Fruit fly (Drosophila melanogaster) whole organism, embryonic: Measurements from ENCODE around the gene CG9130.

ENCODE experiments used
- Abd-B ChIP-seq: fragments of 200-800 bp; sonication (Bioruptor generic); optimal IDR thresholded peaks from 2 replicates; lab custom pipeline; 2018; ENCODE audit warnings: missing biosample characterization, mild to moderate bottlenecking, missing genetic modification characterization, moderate library complexity
- B-H2 ChIP-seq: fragments of 200-800 bp; sonication (Bioruptor generic); optimal IDR thresholded peaks from 2 replicates; lab custom pipeline; 2018; ENCODE audit warnings: missing biosample characterization, mild to moderate bottlenecking, missing genetic modification characterization
- CG10147 ChIP-seq: fragments of 200-800 bp; sonication (Bioruptor generic); optimal IDR thresholded peaks from 2 replicates; lab custom pipeline; 2019; ENCODE audit warnings: missing biosample characterization, mild to moderate bottlenecking, missing genetic modification characterization, moderate library complexity
- CG10366 ChIP-seq: fragments of 200-800 bp; sonication (Bioruptor generic); IDR thresholded peaks from 2 replicates; pipeline ENCODE4 v1.3.6; 2022; ENCODE audit warnings: missing biosample characterization, missing genetic modification characterization
- CG11093 ChIP-seq: fragments of 200-800 bp; sonication (Bioruptor generic); IDR thresholded peaks from 3 replicates; pipeline ENCODE4 v1.3.6; 2022; ENCODE audit warnings: missing biosample characterization, missing genetic modification characterization
- CG12155 ChIP-seq: fragments of 200-800 bp; sonication (Bioruptor generic); optimal IDR thresholded peaks from 3 replicates; lab custom pipeline; 2016; ENCODE audit warnings: missing biosample characterization, missing genetic modification characterization
- CG12299 ChIP-seq: fragments of 200-800 bp; sonication (Bioruptor generic); optimal IDR thresholded peaks from 2 replicates; lab custom pipeline; 2018; ENCODE audit warnings: missing biosample characterization, mild to moderate bottlenecking, missing genetic modification characterization
- CG12659 ChIP-seq: fragments of 200-800 bp; sonication (Bioruptor generic); optimal IDR thresholded peaks from 3 replicates; lab custom pipeline; 2017; ENCODE audit warnings: mild to moderate bottlenecking, missing biosample characterization, missing genetic modification reagents, missing genetic modification characterization
- CG13287 ChIP-seq: fragments of 200-800 bp; sonication (Bioruptor generic); IDR thresholded peaks from 2 replicates; pipeline ENCODE4 v1.3.6; 2022; ENCODE audit warnings: missing biosample characterization, missing genetic modification characterization; ENCODE audit not compliant: partially characterized antibody
- CG14710 ChIP-seq: fragments of 200-800 bp; sonication (Bioruptor generic); optimal IDR thresholded peaks from 3 replicates; lab custom pipeline; 2019; ENCODE audit warnings: missing biosample characterization, mild to moderate bottlenecking, missing genetic modification characterization, moderate library complexity
- CG17568 ChIP-seq: fragments of 200-800 bp; sonication (Bioruptor generic); optimal IDR thresholded peaks from 2 replicates; lab custom pipeline; 2018; ENCODE audit warnings: missing biosample characterization, mild to moderate bottlenecking, missing genetic modification characterization, moderate library complexity
- CG1792 ChIP-seq: fragments of 200-800 bp; sonication (Bioruptor generic); optimal IDR thresholded peaks from 2 replicates; lab custom pipeline; 2016; ENCODE audit warnings: missing biosample characterization, missing genetic modification characterization
- CG18764 ChIP-seq: fragments of 200-800 bp; sonication (Bioruptor generic); optimal IDR thresholded peaks from 3 replicates; lab custom pipeline; 2016; ENCODE audit warnings: missing biosample characterization, missing genetic modification characterization
- CG2116 ChIP-seq: fragments of 200-800 bp; sonication (Bioruptor generic); optimal IDR thresholded peaks from 3 replicates; lab custom pipeline; 2018; ENCODE audit warnings: missing biosample characterization, mild to moderate bottlenecking, missing genetic modification characterization
- CG3281 ChIP-seq: fragments of 200-800 bp; sonication (Bioruptor generic); optimal IDR thresholded peaks from 3 replicates; lab custom pipeline; 2017; ENCODE audit warnings: missing biosample characterization, mild to moderate bottlenecking, missing genetic modification characterization
- CG33213 ChIP-seq: fragments of 200-800 bp; sonication (Bioruptor generic); optimal IDR thresholded peaks from 3 replicates; lab custom pipeline; 2016; ENCODE audit warnings: missing biosample characterization, missing genetic modification characterization
- CG3995 ChIP-seq: fragments of 200-800 bp; sonication (Bioruptor generic); optimal IDR thresholded peaks from 3 replicates; lab custom pipeline; 2016; ENCODE audit warnings: missing biosample characterization, missing genetic modification characterization
- CG4617 ChIP-seq: fragments of 200-800 bp; sonication (Bioruptor generic); optimal IDR thresholded peaks from 3 replicates; lab custom pipeline; 2016; ENCODE audit warnings: missing biosample characterization, missing genetic modification characterization, borderline replicate concordance
- CG7372 ChIP-seq: fragments of 200-800 bp; sonication (Bioruptor generic); IDR thresholded peaks from 2 replicates; pipeline ENCODE4 v1.3.6; 2022; ENCODE audit warnings: missing biosample characterization, missing genetic modification characterization
- CG7786 ChIP-seq: fragments of 200-800 bp; sonication (Bioruptor generic); optimal IDR thresholded peaks from 2 replicates; lab custom pipeline; 2016; ENCODE audit warnings: missing biosample characterization, missing genetic modification characterization
- CG7987 ChIP-seq: fragments of 200-800 bp; sonication (Bioruptor generic); optimal IDR thresholded peaks from 2 replicates; lab custom pipeline; 2018; ENCODE audit warnings: missing biosample characterization, mild to moderate bottlenecking, missing genetic modification characterization, moderate library complexity
- CG8290 ChIP-seq, 3 experiments: fragments of 200-800 bp; sonication (Bioruptor generic); optimal IDR thresholded peaks; 2 replicates each; lab custom pipeline; 2016 to 2019; ENCODE audit warnings: missing biosample characterization in 3 of 3, missing genetic modification characterization in 3 of 3, mild to moderate bottlenecking in 2 of 3, moderate library complexity in 1 of 3
- CG8924 ChIP-seq: fragments of 200-800 bp; optimal IDR thresholded peaks from 3 replicates; lab custom pipeline; 2019; ENCODE audit warnings: missing biosample characterization, mild to moderate bottlenecking, missing genetic modification characterization, moderate library complexity
- Chrac-16 ChIP-seq: fragments of 200-800 bp; sonication (Bioruptor generic); optimal IDR thresholded peaks from 3 replicates; lab custom pipeline; 2016; ENCODE audit warnings: missing biosample characterization, missing genetic modification characterization
- CrebB ChIP-seq: fragments of 200-800 bp; sonication (Bioruptor generic); optimal IDR thresholded peaks from 3 replicates; lab custom pipeline; 2018; ENCODE audit warnings: missing biosample characterization, mild to moderate bottlenecking, missing genetic modification characterization
- Doc3 ChIP-seq: fragments of 200-800 bp; sonication (Bioruptor generic); IDR thresholded peaks from 3 replicates; pipeline ENCODE4 v1.3.6; 2022; ENCODE audit warnings: missing biosample characterization, missing genetic modification characterization; ENCODE audit not compliant: partially characterized antibody
- Gug ChIP-seq: fragments of 200-800 bp; sonication (Bioruptor generic); IDR thresholded peaks from 4 replicates; pipeline ENCODE4 v1.3.6; 2022; ENCODE audit warnings: missing biosample characterization, missing genetic modification characterization
- HLH3B ChIP-seq: fragments of 200-800 bp; sonication (Bioruptor generic); IDR thresholded peaks from 2 replicates; pipeline ENCODE4 v1.3.6; 2022; ENCODE audit warnings: missing biosample characterization, missing genetic modification characterization
- Hr3 ChIP-seq: fragments of 200-800 bp; sonication (Bioruptor generic); optimal IDR thresholded peaks from 3 replicates; lab custom pipeline; 2016; ENCODE audit warnings: missing biosample characterization, missing genetic modification characterization
- Lim3 ChIP-seq: fragments of 200-800 bp; sonication (Bioruptor generic); IDR thresholded peaks from 2 replicates; pipeline ENCODE4 v1.3.6; 2022; ENCODE audit warnings: missing biosample characterization, missing genetic modification characterization
- Max ChIP-seq: fragments of 200-800 bp; sonication (Bioruptor generic); optimal IDR thresholded peaks from 2 replicates; lab custom pipeline; 2016; ENCODE audit warnings: missing biosample characterization, mild to moderate bottlenecking, missing genetic modification characterization
- NK7.1 ChIP-seq: fragments of 200-800 bp; sonication (Bioruptor generic); optimal IDR thresholded peaks from 3 replicates; lab custom pipeline; 2016; ENCODE audit warnings: missing biosample characterization, missing genetic modification characterization
- Pdp1 ChIP-seq, 2 experiments: fragments of 200-800 bp; sonication (Bioruptor generic); optimal IDR thresholded peaks; 3 replicates each; lab custom pipeline; 2016; ENCODE audit warnings: missing biosample characterization in 2 of 2, missing genetic modification characterization in 2 of 2, mild to moderate bottlenecking in 1 of 2, moderate library complexity in 1 of 2
- Rfx ChIP-seq: fragments of 200-800 bp; sonication (Bioruptor generic); IDR thresholded peaks from 2 replicates; pipeline ENCODE4 v1.3.6; 2022; ENCODE audit warnings: missing biosample characterization, missing genetic modification characterization
- Sin3A ChIP-seq: fragments of >200 bp; optimal IDR thresholded peaks from 2 replicates; lab custom pipeline; 2018
- Sry-δ ChIP-seq: fragments of 200-800 bp; sonication (Bioruptor generic); optimal IDR thresholded peaks from 2 replicates; lab custom pipeline; 2016; ENCODE audit warnings: missing biosample characterization, missing genetic modification characterization
- Stat92E ChIP-seq, 3 experiments: fragments of >200 bp in 2 of 3; fragments of 200-800 bp in 1 of 3; sonication (Bioruptor generic) in 1 of 3; optimal IDR thresholded peaks; 2 replicates each; lab custom pipeline; 2017 to 2019; ENCODE audit warnings: missing biosample characterization in 3 of 3, missing genetic modification characterization in 3 of 3, mild to moderate bottlenecking in 1 of 3, moderate library complexity in 1 of 3
- Taf1 ChIP-seq: fragments of 200-800 bp; sonication (Bioruptor generic); IDR thresholded peaks from 2 replicates; pipeline ENCODE4 v1.3.6; 2022; ENCODE audit warnings: missing biosample characterization, missing genetic modification characterization
- aop ChIP-seq: fragments of 200-800 bp; sonication (Bioruptor generic); IDR thresholded peaks from 2 replicates; pipeline ENCODE4 v1.3.6; 2022; ENCODE audit warnings: missing biosample characterization, missing genetic modification characterization
- ap ChIP-seq: fragments of 200-800 bp; sonication (Bioruptor generic); IDR thresholded peaks from 2 replicates; pipeline ENCODE4 v1.3.6; 2022; ENCODE audit warnings: missing biosample characterization, missing genetic modification characterization
- en ChIP-seq: fragments of 200-800 bp; sonication (Bioruptor generic); optimal IDR thresholded peaks from 2 replicates; lab custom pipeline; 2016; ENCODE audit warnings: missing biosample characterization, missing genetic modification characterization
- gfzf ChIP-seq: fragments of 200-800 bp; sonication (Bioruptor generic); optimal IDR thresholded peaks from 2 replicates; lab custom pipeline; 2016; ENCODE audit warnings: missing biosample characterization, mild to moderate bottlenecking, missing genetic modification characterization, moderate library complexity
- kay ChIP-seq: fragments of 200-800 bp; sonication (Bioruptor generic); optimal IDR thresholded peaks from 2 replicates; lab custom pipeline; 2016; ENCODE audit warnings: missing biosample characterization, missing genetic modification characterization
- lilli ChIP-seq: fragments of 200-800 bp; sonication (Bioruptor generic); optimal IDR thresholded peaks from 3 replicates; lab custom pipeline; 2016; ENCODE audit warnings: missing biosample characterization, missing genetic modification characterization
- mld ChIP-seq: fragments of 200-800 bp; sonication (Bioruptor generic); IDR thresholded peaks from 3 replicates; pipeline ENCODE4 v1.3.6; 2022; ENCODE audit warnings: missing biosample characterization, missing genetic modification characterization; ENCODE audit not compliant: partially characterized antibody
- sna ChIP-seq: fragments of 200-800 bp; sonication (Bioruptor generic); IDR thresholded peaks from 2 replicates; pipeline ENCODE4 v1.3.6; 2022; ENCODE audit warnings: missing biosample characterization, missing genetic modification characterization; ENCODE audit not compliant: partially characterized antibody
- sob ChIP-seq: fragments of 200-800 bp; sonication (Bioruptor generic); IDR thresholded peaks from 2 replicates; pipeline ENCODE4 v1.3.6; 2022; ENCODE audit warnings: missing biosample characterization, missing genetic modification characterization
- tin ChIP-seq: fragments of 200-800 bp; sonication (Bioruptor generic); optimal IDR thresholded peaks from 3 replicates; lab custom pipeline; 2016; ENCODE audit warnings: missing biosample characterization, missing genetic modification characterization
- twi ChIP-seq: fragments of 200-800 bp; optimal IDR thresholded peaks from 2 replicates; lab custom pipeline; 2019; ENCODE audit warnings: missing biosample characterization, mild to moderate bottlenecking, missing genetic modification characterization, moderate library complexity
- zf30C ChIP-seq: fragments of 200-800 bp; sonication (Bioruptor generic); optimal IDR thresholded peaks from 3 replicates; lab custom pipeline; 2018; ENCODE audit warnings: missing biosample characterization, mild to moderate bottlenecking, missing genetic modification characterization

The CG9130 gene

DNA sequence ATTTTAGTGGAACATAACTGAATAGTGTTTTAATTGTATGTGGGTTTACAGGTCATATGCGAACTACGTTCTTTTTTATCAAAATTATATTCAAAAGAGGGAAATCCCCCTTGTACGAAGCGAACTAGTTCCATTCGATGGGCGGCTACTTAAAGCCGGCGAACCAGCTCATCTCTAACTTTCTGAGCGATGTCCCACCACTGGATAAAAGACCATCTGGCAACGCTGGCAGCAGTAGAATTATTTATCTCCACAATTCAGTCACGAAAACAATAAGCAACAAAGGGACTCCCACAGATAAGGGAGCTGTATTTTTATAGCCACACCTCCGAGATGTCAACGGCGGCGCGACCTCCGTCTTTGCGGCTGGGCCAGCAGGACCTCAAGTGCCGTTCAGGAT, 43.9 kb downstream of the CG9130 start, which contains the start of gene Rabex-5 (continued):
- TF ChIP-seq CrebB (tag; lab: Kevin White, UChicago) (peak; percentile 18), CG1792 (GFP tag; lab: Kevin White, UChicago) (peak; percentile 8), Sin3A (lab: Kevin White, UChicago) (peak; percentile 36), NK7.1 (GFP tag; lab: Kevin White, UChicago) (peak; percentile 9), sna (GFP tag; lab: Robert Waterston, UW) (peak; percentile 75), Gug (peak; percentile 52; the same call in 2 of the 4 replicates), CG7786 (GFP tag; lab: Kevin White, UChicago) (peak; percentile 36), Lim3 (no peak), CG13287 (GFP tag; lab: Robert Waterston, UW) (peak; percentile 87), Sry-δ (GFP tag; lab: Kevin White, UChicago) (peak; percentile 97), CG8924 (tag; lab: Kevin White, UChicago) (peak; percentile 23), Chrac-16 (GFP tag; lab: Kevin White, UChicago) (peak; percentile 3), CG11093 (GFP tag; lab: Robert Waterston, UW) (no peak), CG4617 (peak; percentile 85), sob (no peak), mld (GFP tag; lab: Robert Waterston, UW) (peak; percentile 66; the same call in 2 of the 3 replicates), Stat92E (GFP tag; optimal IDR thresholded peaks at IDR 0.05; lab: Kevin White, UChicago) (no peak), B-H2 (GFP tag; lab: Kevin White, UChicago) (no peak), CG7987 (peak; percentile 45), CG12659 (GFP tag; lab: Kevin White, UChicago) (peak; percentile 65), Max (GFP tag; lab: Kevin White, UChicago) (peak; percentile 49), ap (GFP tag; lab: Robert Waterston, UW) (no peak), zf30C (GFP tag; lab: Kevin White, UChicago) (no peak), CG8290 (GFP tag; optimal IDR thresholded peaks at IDR 0.05; lab: Kevin White, UChicago) (no peak), CG8290 (tag; optimal IDR thresholded peaks at IDR 0.05; lab: Kevin White, UChicago) (peak in 1 of 2 experiments; percentile 49), CG10147 (GFP tag; lab: Kevin White, UChicago) (peak; percentile 6), twi (tag; lab: Kevin White, UChicago) (peak; percentile 36), CG3995 (GFP tag; lab: Kevin White, UChicago) (peak; percentile 61), lilli (peak; percentile 60), CG12155 (GFP tag; lab: Kevin White, UChicago) (peak; percentile 45), CG10366 (peak; percentile 22; the same call in 1 of the 2 replicates), CG14710 (peak; percentile 49), Taf1 (GFP tag; lab: Robert Waterston, UW) (no peak), Doc3 (GFP tag; lab: Robert Waterston, UW) (peak; percentile 67), CG7372 (GFP tag; lab: Robert Waterston, UW) (0 out of 2 replicates have a peak, but pooled peaks have one; percentile 13), CG2116 (peak; percentile 50), kay (GFP tag; lab: Kevin White, UChicago) (no peak), en (GFP tag; lab: Kevin White, UChicago) (no peak), CG3281 (GFP tag; lab: Kevin White, UChicago) (no peak), tin (GFP tag; lab: Kevin White, UChicago) (peak; percentile 48), Abd-B (GFP tag; lab: Kevin White, UChicago) (peak; percentile 2), CG33213 (GFP tag; lab: Kevin White, UChicago) (peak; percentile 93), HLH3B (GFP tag; lab: Robert Waterston, UW) (0 out of 2 replicates have a peak, but pooled peaks have one; percentile 22), CG17568 (GFP tag; lab: Kevin White, UChicago) (no peak), Hr3 (GFP tag; lab: Kevin White, UChicago) (peak; percentile 22), CG18764 (GFP tag; lab: Kevin White, UChicago) (peak; percentile 25), Rfx (peak; percentile 63), CG12299 (tag; lab: Kevin White, UChicago) (no peak), aop (GFP tag; lab: Robert Waterston, UW) (no peak), Pdp1 (GFP tag; optimal IDR thresholded peaks at IDR 0.05; lab: Kevin White, UChicago) (peak in 1 of 2 experiments; percentile 24), gfzf (GFP tag; lab: Kevin White, UChicago) (peak; percentile 23)
